Worm (Caenorhabditis elegans): Measurements from ENCODE around the gene set-13.

set-13 gene

DNA sequence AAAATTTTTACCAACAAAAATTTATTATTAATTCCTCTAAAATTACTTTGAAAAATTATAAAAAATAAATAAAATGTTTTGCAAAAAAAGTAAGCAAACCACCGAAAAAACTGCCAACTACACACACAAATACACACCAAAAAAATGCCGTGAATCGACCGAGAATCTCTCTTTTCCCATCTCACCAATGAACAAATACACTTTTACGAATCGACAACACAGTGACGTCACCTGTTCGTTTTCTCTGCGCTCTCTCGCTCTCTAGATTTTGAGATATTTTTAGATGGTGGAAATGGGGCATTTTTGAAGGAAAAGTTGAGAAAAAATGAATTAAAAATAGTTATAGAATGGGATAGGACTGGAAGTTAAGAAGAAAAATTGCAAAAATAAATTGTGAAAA lies 15.3 kb downstream of the set-13 start:
- TF ChIP-seq zip-8 (tag; optimal IDR thresholded peaks at IDR 0.05) (no peak), hlh-1 (tag; optimal IDR thresholded peaks at IDR 0.05) (peak; percentile 1)

DNA sequence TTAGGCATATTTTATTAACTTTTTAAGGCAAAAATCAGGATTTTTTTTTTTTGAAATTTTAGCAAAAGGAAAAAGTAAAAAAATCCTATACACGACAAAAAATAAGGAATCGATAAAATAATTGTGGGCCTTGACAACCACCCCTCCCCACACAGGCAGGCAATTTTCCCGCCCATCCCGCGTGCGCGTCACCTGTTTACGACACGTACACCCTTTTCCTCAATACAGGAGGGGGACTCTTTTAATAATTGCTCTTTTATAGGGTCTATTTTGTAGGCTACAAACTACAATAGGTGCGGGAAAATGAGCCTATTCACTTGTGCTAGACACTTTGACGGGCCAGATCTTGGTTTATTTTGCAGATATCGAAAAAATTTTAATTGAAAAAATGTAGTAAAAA lies 15.8 kb downstream of the set-13 start:
- TF ChIP-seq ceh-43 (GFP tag; optimal IDR thresholded peaks at IDR 0.05) (peak; percentile 61), bed-3 (GFP tag; optimal IDR thresholded peaks at IDR 0.05) (no peak), hlh-1 (tag; optimal IDR thresholded peaks at IDR 0.05) (peak; percentile 81), nhr-12 (tag; optimal IDR thresholded peaks at IDR 0.05) (peak; percentile 52), mls-2 (tag; optimal IDR thresholded peaks at IDR 0.05) (peak; percentile 34), nhr-28 (tag; optimal IDR thresholded peaks at IDR 0.05) (no peak), ceh-39 (tag; optimal IDR thresholded peaks at IDR 0.05) (peak; percentile 52), zip-8 (tag; optimal IDR thresholded peaks at IDR 0.05) (no peak)

- TF ChIP-seq nhr-2 (tag; optimal IDR thresholded peaks at IDR 0.05) (no peak), ces-1 (GFP tag; optimal IDR thresholded peaks at IDR 0.05) (peak; percentile 8)
These were observed 17.3 kb downstream of the set-13 start for ce11 chrII:2834105-2834504.

ce11 chrII:2836853-2837252 lies 20.1 kb downstream of the set-13 start, which contains the start of gene K12H6.7:
K12H6.7 (minus strand) TSS chrII:2836953.
- TF ChIP-seq elt-3 (tag; optimal IDR thresholded peaks at IDR 0.05), result no peak

DNA sequence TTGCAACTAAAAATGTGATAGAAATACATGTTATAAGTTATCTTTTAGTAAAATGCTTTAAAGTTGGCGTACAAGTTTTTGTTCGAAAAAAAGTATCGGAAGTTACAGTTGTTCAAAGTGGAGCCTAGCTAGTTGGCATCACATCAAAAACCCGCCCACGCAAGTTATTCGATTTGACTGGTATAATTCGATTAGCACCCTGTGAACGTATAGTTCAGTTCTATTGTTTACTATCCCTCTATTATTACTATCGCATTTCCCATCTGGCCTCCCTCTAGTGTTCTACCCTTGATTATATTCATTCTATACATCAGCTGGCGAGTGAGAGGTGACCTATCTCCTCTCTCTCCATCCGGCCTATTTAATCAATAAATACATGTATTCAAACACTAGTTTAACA lies 22.2 kb downstream of the set-13 start, which contains the start of gene Y110A2AL.4:
Y110A2AL.4 (plus strand) TSS at position 301 of the 400 bp plus-strand sequence.
- peak; percentile 12 for TF ChIP-seq elt-1 (tag; optimal IDR thresholded peaks at IDR 0.05; ENCODE audit: borderline replicate concordance, insufficient read depth)

DNA sequence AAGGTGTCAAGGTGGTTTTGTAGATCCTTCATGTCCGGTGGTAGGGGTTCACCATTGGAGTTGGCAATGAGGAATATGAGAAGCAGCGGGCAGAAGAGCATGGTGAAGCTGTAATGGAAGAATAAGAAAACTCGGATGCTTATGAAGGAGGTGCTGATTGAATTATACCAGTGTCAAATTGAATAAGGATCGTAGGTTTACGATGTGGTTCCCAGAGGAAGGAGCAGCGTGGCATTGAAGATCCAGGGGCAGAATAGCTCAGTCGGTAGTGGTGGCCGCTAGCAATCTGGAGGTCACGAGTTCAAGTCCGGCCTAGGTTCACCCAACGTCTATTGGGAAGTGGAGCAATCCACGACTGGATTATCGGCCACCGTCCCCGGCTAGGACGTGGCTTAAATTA lies 24.8 kb downstream of the set-13 start, which contains the start of gene Y110A2AL.6:
Y110A2AL.6 (minus strand) TSS at position 101 of the 400 bp plus-strand sequence.
- TF ChIP-seq flh-1 (GFP tag; optimal IDR thresholded peaks at IDR 0.05) (no peak), mls-2 (tag; optimal IDR thresholded peaks at IDR 0.05) (no peak), nhr-2 (tag; optimal IDR thresholded peaks at IDR 0.05) (no peak), ceh-39 (tag; optimal IDR thresholded peaks at IDR 0.05) (no peak), pha-4 (tag; optimal IDR thresholded peaks at IDR 0.05) (no peak), snpc-4 (tag; optimal IDR thresholded peaks at IDR 0.05) (no peak), drap-1 (GFP tag; optimal IDR thresholded peaks at IDR 0.05) (no peak), ceh-83 (GFP tag; optimal IDR thresholded peaks at IDR 0.05) (no peak), bed-3 (GFP tag; optimal IDR thresholded peaks at IDR 0.05) (no peak), ham-2 (GFP tag; optimal IDR thresholded peaks at IDR 0.05) (no peak), lsy-2 (tag; optimal IDR thresholded peaks at IDR 0.05) (no peak), nhr-237 (tag; optimal IDR thresholded peaks at IDR 0.05) (no peak), nhr-12 (tag; optimal IDR thresholded peaks at IDR 0.05) (no peak), ces-1 (GFP tag; optimal IDR thresholded peaks at IDR 0.05) (no peak), zip-8 (tag; optimal IDR thresholded peaks at IDR 0.05) (no peak), sem-2 (GFP tag; optimal IDR thresholded peaks at IDR 0.05) (no peak), unc-62 (GFP tag; optimal IDR thresholded peaks at IDR 0.05) (no peak)

- TF ChIP-seq mab-5 (tag; optimal IDR thresholded peaks at IDR 0.05), result no peak
- TF ChIP-seq nhr-28 (tag; optimal IDR thresholded peaks at IDR 0.05), result no peak
- no peak for TF ChIP-seq elt-3 (tag; optimal IDR thresholded peaks at IDR 0.05)
These were observed 26.3 kb downstream of the set-13 start, which contains the start of gene Y110A2AL.7 for ce11 chrII:2843088-2843487. Y110A2AL.7 (minus strand) TSS chrII:2843188.

DNA sequence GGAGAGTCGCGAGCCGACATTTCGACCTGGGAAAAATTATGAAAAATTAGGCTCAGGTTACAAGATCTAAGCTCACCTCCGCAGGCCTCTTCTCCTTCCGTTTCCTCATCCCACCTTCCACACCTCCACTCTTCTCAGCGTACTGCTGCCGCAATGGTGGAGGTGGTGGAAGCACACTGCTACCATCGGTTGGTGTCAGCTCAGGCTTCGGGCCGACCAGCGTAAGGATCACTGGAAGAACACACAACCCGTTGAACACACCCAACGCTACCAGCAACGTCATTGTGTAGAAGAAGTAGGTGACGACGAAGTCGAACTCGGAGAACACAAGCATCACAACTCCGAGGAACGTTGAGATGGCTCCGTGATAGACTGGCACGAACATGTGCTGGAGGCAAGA lies 28.9 kb downstream of the set-13 start:
- TF ChIP-seq nhr-237 (tag; optimal IDR thresholded peaks at IDR 0.05) (no peak), ztf-11 (tag; optimal IDR thresholded peaks at IDR 0.05) (no peak), M03D4.4 (tag; optimal IDR thresholded peaks at IDR 0.05) (no peak), ceh-83 (GFP tag; optimal IDR thresholded peaks at IDR 0.05) (no peak), drap-1 (GFP tag; optimal IDR thresholded peaks at IDR 0.05) (no peak), mab-5 (tag; optimal IDR thresholded peaks at IDR 0.05) (no peak), nhr-2 (tag; optimal IDR thresholded peaks at IDR 0.05) (no peak), cnd-1 (tag; optimal IDR thresholded peaks at IDR 0.05) (no peak), tbx-8 (GFP tag; optimal IDR thresholded peaks at IDR 0.05) (no peak), sptf-1 (tag; optimal IDR thresholded peaks at IDR 0.05) (no peak)

Measured in whole organism, mixed stage, embryonic.